Fruit fly (Drosophila melanogaster) whole organism, pupa: Measurements from ENCODE around the gene mRpL39.

Experiments
- CG10348 ChIP-seq: fragments of 200-800 bp; sonication (Bioruptor generic); IDR thresholded peaks from 2 replicates; pipeline ENCODE4 v1.3.6; 2022; ENCODE audit warnings: missing biosample characterization, missing genetic modification characterization
- CG12605 ChIP-seq: fragments of 200-800 bp; sonication (Bioruptor generic); IDR thresholded peaks from 2 replicates; pipeline ENCODE4 v1.3.6; 2022; ENCODE audit warnings: missing biosample characterization, missing genetic modification characterization
- CG13204 ChIP-seq: fragments of 200-800 bp; sonication (Bioruptor generic); optimal IDR thresholded peaks from 2 replicates; lab custom pipeline; 2018; ENCODE audit warnings: missing biosample characterization, mild to moderate bottlenecking, missing genetic modification characterization, moderate library complexity
- CG14655 ChIP-seq: fragments of 200-800 bp; sonication (Bioruptor generic); optimal IDR thresholded peaks from 3 replicates; lab custom pipeline; 2017; ENCODE audit warnings: mild to moderate bottlenecking, missing biosample characterization, missing genetic modification reagents, missing genetic modification characterization
- CG15710 ChIP-seq: fragments of 200-800 bp; sonication (Bioruptor generic); optimal IDR thresholded peaks from 2 replicates; lab custom pipeline; 2018; ENCODE audit warnings: missing biosample characterization, mild to moderate bottlenecking, missing genetic modification characterization, moderate library complexity
- CG17806 ChIP-seq: fragments of 200-800 bp; sonication (Bioruptor generic); optimal IDR thresholded peaks from 2 replicates; lab custom pipeline; 2018; ENCODE audit warnings: missing biosample characterization, mild to moderate bottlenecking, missing genetic modification characterization, moderate library complexity
- CG32121 ChIP-seq: fragments of 200-800 bp; sonication (Bioruptor generic); IDR thresholded peaks from 2 replicates; pipeline ENCODE4 v1.3.6; 2022; ENCODE audit warnings: missing biosample characterization, missing genetic modification characterization
- CG34367 ChIP-seq: fragments of 200-800 bp; sonication (Bioruptor generic); optimal IDR thresholded peaks from 2 replicates; lab custom pipeline; 2018; ENCODE audit warnings: missing biosample characterization, mild to moderate bottlenecking, missing genetic modification characterization
- CG4496 ChIP-seq: fragments of 200-800 bp; sonication (Bioruptor generic); IDR thresholded peaks from 3 replicates; pipeline ENCODE4 v1.3.6; 2022; ENCODE audit warnings: missing biosample characterization, missing genetic modification characterization
- CG8159 ChIP-seq: fragments of 200-800 bp; sonication (Bioruptor generic); optimal IDR thresholded peaks from 3 replicates; lab custom pipeline; 2018; ENCODE audit warnings: missing biosample characterization, mild to moderate bottlenecking, missing genetic modification characterization, moderate library complexity
- CG8301 ChIP-seq: fragments of 200-800 bp; sonication (Bioruptor generic); optimal IDR thresholded peaks from 2 replicates; lab custom pipeline; 2018; ENCODE audit warnings: missing biosample characterization, mild to moderate bottlenecking, missing genetic modification characterization
- CG9948 ChIP-seq: fragments of 200-800 bp; sonication (Bioruptor generic); optimal IDR thresholded peaks from 2 replicates; lab custom pipeline; 2018; ENCODE audit warnings: missing biosample characterization, mild to moderate bottlenecking, missing genetic modification characterization, moderate library complexity
- D1 ChIP-seq: fragments of 200-800 bp; sonication (Bioruptor generic); optimal IDR thresholded peaks from 2 replicates; lab custom pipeline; 2018; ENCODE audit warnings: missing biosample characterization, mild to moderate bottlenecking, missing genetic modification characterization, moderate library complexity
- EcR ChIP-seq: fragments of 200-800 bp; sonication (Bioruptor generic); optimal IDR thresholded peaks from 3 replicates; lab custom pipeline; 2019; ENCODE audit warnings: missing biosample characterization, missing genetic modification characterization, mild to moderate bottlenecking, moderate library complexity, missing genetic modification reagents
- Ets98B ChIP-seq: fragments of 200-800 bp; sonication (Bioruptor generic); IDR thresholded peaks from 2 replicates; pipeline ENCODE4 v1.3.6; 2022; ENCODE audit warnings: missing biosample characterization, missing genetic modification characterization
- Pif1A ChIP-seq: fragments of 200-800 bp; sonication (Bioruptor generic); optimal IDR thresholded peaks from 3 replicates; lab custom pipeline; 2016; ENCODE audit warnings: missing biosample characterization, missing genetic modification characterization
- Pif1B ChIP-seq: fragments of 200-800 bp; sonication (Bioruptor generic); optimal IDR thresholded peaks from 3 replicates; lab custom pipeline; 2016; ENCODE audit warnings: missing biosample characterization, missing genetic modification characterization
- Snoo ChIP-seq: fragments of 200-800 bp; sonication (Bioruptor generic); optimal IDR thresholded peaks from 3 replicates; lab custom pipeline; 2017; ENCODE audit warnings: missing biosample characterization, mild to moderate bottlenecking, missing genetic modification characterization, inconsistent platforms
- fd96Ca ChIP-seq: fragments of 200-800 bp; sonication (Bioruptor generic); IDR thresholded peaks from 3 replicates; pipeline ENCODE4 v1.3.6; 2022; ENCODE audit warnings: missing biosample characterization, missing genetic modification characterization
- gl ChIP-seq: fragments of 200-800 bp; sonication (Bioruptor generic); optimal IDR thresholded peaks from 2 replicates; lab custom pipeline; 2018; ENCODE audit warnings: missing biosample characterization, mild to moderate bottlenecking, missing genetic modification characterization
- rn ChIP-seq: fragments of 200-800 bp; sonication (Bioruptor generic); IDR thresholded peaks from 2 replicates; pipeline ENCODE4 v1.3.6; 2022; ENCODE audit warnings: missing biosample characterization, missing genetic modification characterization

Gene mRpL39

dm6 chr3L:14968553-14968952 is 30.9 kb downstream of the mRpL39 start:
- TF ChIP-seq CG13204 (GFP tag; lab: Kevin White, UChicago), result no peak
- no peak for TF ChIP-seq CG12605 (GFP tag; lab: Robert Waterston, UW)
- TF ChIP-seq CG9948 (tag; lab: Kevin White, UChicago), result no peak
- TF ChIP-seq Pif1A (GFP tag; lab: Kevin White, UChicago), result no peak
- no peak for TF ChIP-seq CG10348 (GFP tag; lab: Robert Waterston, UW)
- TF ChIP-seq rn, result no peak
- TF ChIP-seq Snoo (tag; lab: Kevin White, UChicago), result no peak
- no peak for TF ChIP-seq CG32121 (GFP tag; lab: Robert Waterston, UW)
- TF ChIP-seq CG4496 (GFP tag; lab: Robert Waterston, UW), result no peak
- no peak for TF ChIP-seq fd96Ca (GFP tag; lab: Robert Waterston, UW)
- TF ChIP-seq CG17806 (tag; lab: Kevin White, UChicago), result no peak
- TF ChIP-seq Ets98B (GFP tag; lab: Robert Waterston, UW), result no peak
- TF ChIP-seq CG8301 (tag; lab: Kevin White, UChicago), result no peak
- TF ChIP-seq CG15710 (tag; lab: Kevin White, UChicago), result no peak

DNA sequence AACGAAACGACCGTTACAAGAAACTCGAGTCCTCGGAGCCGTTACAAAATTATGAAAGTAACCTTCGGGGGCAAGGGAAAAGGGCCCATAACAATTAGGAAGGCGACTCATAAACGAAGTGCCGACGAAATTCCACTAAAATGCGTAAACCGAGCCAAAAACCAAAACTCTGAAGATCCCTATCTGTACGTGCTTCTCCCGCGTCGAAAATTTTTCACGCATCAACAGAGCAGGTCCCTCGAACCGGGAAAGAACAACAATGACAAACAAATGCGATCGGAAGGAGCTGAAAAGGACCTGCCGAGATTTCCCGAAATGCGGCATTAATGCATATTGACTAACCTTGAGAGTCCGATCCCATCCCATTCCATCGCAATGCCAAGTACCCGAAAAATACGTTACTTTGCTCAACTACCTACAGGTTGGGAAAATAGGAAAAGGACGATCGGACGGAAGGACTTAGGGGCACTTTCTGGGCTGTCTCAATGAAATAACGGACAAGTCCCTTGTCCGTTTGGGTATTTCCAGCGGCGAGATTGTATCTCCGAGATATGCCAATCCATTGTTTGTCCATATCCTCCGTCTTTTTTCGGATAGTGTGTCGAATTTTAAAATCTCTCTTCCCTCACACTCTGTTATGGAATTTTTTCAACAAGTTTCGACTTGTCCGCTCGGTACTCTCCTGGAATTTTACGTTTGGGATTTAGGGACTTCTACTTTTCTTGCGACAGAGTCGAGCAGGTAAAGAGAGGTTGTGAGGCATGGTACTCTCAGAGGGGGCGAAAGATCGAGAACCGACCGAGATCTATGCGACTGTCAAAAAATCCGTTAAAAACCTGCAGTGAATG is 31.6 kb downstream of the mRpL39 start:
- TF ChIP-seq CG10348 (GFP tag; lab: Robert Waterston, UW), result no peak
- TF ChIP-seq fd96Ca (GFP tag; lab: Robert Waterston, UW), result no peak
- no peak for TF ChIP-seq CG32121 (GFP tag; lab: Robert Waterston, UW)
- no peak for TF ChIP-seq CG17806 (tag; lab: Kevin White, UChicago)

DNA sequence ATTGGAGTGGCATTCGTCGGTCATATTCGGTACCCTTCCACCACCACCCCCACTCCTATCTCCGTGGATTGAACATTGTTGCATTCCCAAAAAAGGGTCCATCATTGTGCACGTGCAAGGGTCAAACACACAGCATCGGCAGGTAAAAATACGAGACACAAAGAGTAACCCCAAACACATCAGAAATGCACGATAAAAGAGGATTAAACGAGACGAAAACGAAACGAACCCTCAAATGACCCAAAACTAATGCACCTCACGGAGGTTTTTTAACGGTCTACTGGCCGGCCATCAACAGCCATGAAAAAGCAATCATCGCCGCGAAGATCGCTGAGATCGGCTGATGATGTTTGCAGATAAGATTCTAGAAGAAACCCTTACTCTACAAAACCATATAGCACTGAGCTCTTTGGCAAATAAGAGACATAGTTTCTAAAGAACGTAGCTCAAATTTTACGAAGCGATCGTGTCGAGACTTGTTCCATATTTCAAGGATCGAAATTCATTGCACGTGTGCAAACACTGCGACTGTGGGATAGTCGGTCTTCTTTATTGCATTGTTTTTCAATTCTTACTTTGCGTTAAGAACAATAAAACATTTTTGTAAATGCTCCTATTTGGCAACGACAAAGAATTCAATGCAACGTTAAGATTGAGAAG is 33.1 kb downstream of the mRpL39 start:
- TF ChIP-seq CG32121 (GFP tag; lab: Robert Waterston, UW), result no peak
- TF ChIP-seq gl (tag; lab: Kevin White, UChicago), result no peak
- no peak for TF ChIP-seq CG9948 (tag; lab: Kevin White, UChicago)
- no peak for TF ChIP-seq CG10348 (GFP tag; lab: Robert Waterston, UW)
- TF ChIP-seq CG17806 (tag; lab: Kevin White, UChicago), result no peak
- TF ChIP-seq CG8301 (tag; lab: Kevin White, UChicago), result no peak
- TF ChIP-seq CG12605 (GFP tag; lab: Robert Waterston, UW), result no peak
- TF ChIP-seq Pif1B (GFP tag; lab: Kevin White, UChicago), result no peak
- TF ChIP-seq Ets98B (GFP tag; lab: Robert Waterston, UW), result no peak
- TF ChIP-seq CG14655 (GFP tag; lab: Kevin White, UChicago), result no peak
- no peak for TF ChIP-seq fd96Ca (GFP tag; lab: Robert Waterston, UW)
- no peak for TF ChIP-seq CG8159
- TF ChIP-seq D1 (tag; lab: Kevin White, UChicago), result no peak
- no peak for TF ChIP-seq Snoo (tag; lab: Kevin White, UChicago)
- TF ChIP-seq CG4496 (GFP tag; lab: Robert Waterston, UW), result no peak
- no peak for TF ChIP-seq rn
- TF ChIP-seq EcR, result no peak
- no peak for TF ChIP-seq Pif1A (GFP tag; lab: Kevin White, UChicago)
- no peak for TF ChIP-seq CG13204 (GFP tag; lab: Kevin White, UChicago)

DNA sequence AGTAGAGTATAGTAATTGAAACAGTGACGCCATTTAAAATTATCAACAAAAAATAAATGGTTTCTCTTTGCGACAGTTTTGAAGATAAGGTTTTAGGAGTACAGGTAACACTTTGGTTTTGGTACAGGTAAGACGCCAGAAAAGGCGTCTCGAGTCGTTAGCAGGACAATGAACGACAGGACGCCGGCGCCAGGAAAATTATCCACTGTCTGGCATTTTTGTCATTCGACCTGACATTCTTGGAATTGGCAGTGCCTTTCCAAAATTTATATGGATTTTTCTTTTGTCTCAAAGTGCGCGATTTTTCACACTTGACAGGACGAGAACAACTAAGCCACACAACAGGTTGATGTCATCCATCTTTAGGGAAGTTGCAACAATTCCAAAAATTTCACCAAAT is 34.6 kb downstream of the mRpL39 start:
- TF ChIP-seq CG15710 (tag; lab: Kevin White, UChicago), result no peak
- no peak for TF ChIP-seq rn
- TF ChIP-seq CG8301 (tag; lab: Kevin White, UChicago), result no peak
- no peak for TF ChIP-seq CG32121 (GFP tag; lab: Robert Waterston, UW)
- TF ChIP-seq D1 (tag; lab: Kevin White, UChicago), result no peak
- TF ChIP-seq CG34367 (tag; lab: Kevin White, UChicago), result no peak
- no peak for TF ChIP-seq fd96Ca (GFP tag; lab: Robert Waterston, UW)
- no peak for TF ChIP-seq Pif1A (GFP tag; lab: Kevin White, UChicago)
- TF ChIP-seq CG9948 (tag; lab: Kevin White, UChicago), result no peak
- TF ChIP-seq Ets98B (GFP tag; lab: Robert Waterston, UW), result no peak
- TF ChIP-seq CG10348 (GFP tag; lab: Robert Waterston, UW), result no peak
- TF ChIP-seq Snoo (tag; lab: Kevin White, UChicago), result no peak
- TF ChIP-seq Pif1B (GFP tag; lab: Kevin White, UChicago), result no peak
- TF ChIP-seq CG12605 (GFP tag; lab: Robert Waterston, UW), result no peak
- TF ChIP-seq CG17806 (tag; lab: Kevin White, UChicago), result no peak
- no peak for TF ChIP-seq gl (tag; lab: Kevin White, UChicago)
- no peak for TF ChIP-seq CG13204 (GFP tag; lab: Kevin White, UChicago)

dm6 chr3L:14962729-14963128 is 36.7 kb downstream of the mRpL39 start:
- TF ChIP-seq CG14655 (GFP tag; lab: Kevin White, UChicago), result no peak
- TF ChIP-seq CG8159, result no peak
- no peak for TF ChIP-seq CG12605 (GFP tag; lab: Robert Waterston, UW)
- TF ChIP-seq Ets98B (GFP tag; lab: Robert Waterston, UW), result no peak
- no peak for TF ChIP-seq CG15710 (tag; lab: Kevin White, UChicago)
- TF ChIP-seq CG17806 (tag; lab: Kevin White, UChicago), result no peak
- no peak for TF ChIP-seq rn
- no peak for TF ChIP-seq Pif1B (GFP tag; lab: Kevin White, UChicago)
- no peak for TF ChIP-seq CG13204 (GFP tag; lab: Kevin White, UChicago)
- TF ChIP-seq CG4496 (GFP tag; lab: Robert Waterston, UW), result no peak
- TF ChIP-seq EcR, result no peak
- TF ChIP-seq Pif1A (GFP tag; lab: Kevin White, UChicago), result no peak
- no peak for TF ChIP-seq CG9948 (tag; lab: Kevin White, UChicago)
- TF ChIP-seq D1 (tag; lab: Kevin White, UChicago), result no peak
- TF ChIP-seq gl (tag; lab: Kevin White, UChicago), result no peak
